Worm (Caenorhabditis elegans) whole organism, L4 larva: ENCODE results near the gene cyp-14A4.

Experiments used
- F10B5.3 ChIP-seq: sonication (generic microtip); optimal IDR thresholded peaks from 2 replicates; lab custom pipeline; 2016; ENCODE audit warnings: mild to moderate bottlenecking, missing genetic modification characterization, missing compliant biosample characterization
- F26F4.8 ChIP-seq: fragments of 200-800 bp; sonication (Bioruptor generic); conservative IDR thresholded peaks from 2 replicates; pipeline ENCODE4 v1.3.6; 2022; ENCODE audit warnings: missing genetic modification characterization, missing compliant biosample characterization
- F37D6.2 ChIP-seq: sonication (generic microtip); optimal IDR thresholded peaks from 2 replicates; lab custom pipeline; 2016; ENCODE audit warnings: mild to moderate bottlenecking, missing genetic modification characterization, missing compliant biosample characterization
- R02D3.7 ChIP-seq: fragments of 150-350 bp; sonication (generic microtip); optimal IDR thresholded peaks from 3 replicates; lab custom pipeline; 2014; ENCODE audit warnings: missing biosample characterization, missing genetic modification characterization
- Y5F2A.4 ChIP-seq: fragments of 200-800 bp; sonication (Bioruptor generic); optimal IDR thresholded peaks from 2 replicates; lab custom pipeline; 2018; ENCODE audit warnings: mild to moderate bottlenecking, missing genetic modification characterization, missing compliant biosample characterization
- ZK337.2 ChIP-seq: fragments of 200-800 bp; sonication (Bioruptor generic); IDR thresholded peaks from 2 replicates; pipeline ENCODE4 v1.3.6; 2022; ENCODE audit warnings: missing genetic modification reagents, missing genetic modification characterization, missing compliant biosample characterization
- aly-2 ChIP-seq: sonication (generic microtip); optimal IDR thresholded peaks from 2 replicates; lab custom pipeline; 2018; ENCODE audit warnings: missing biosample characterization, missing genetic modification characterization
- ama-1 ChIP-seq: fragments of 150-350 bp; optimal IDR thresholded peaks from 2 replicates; lab custom pipeline; 2014; ENCODE audit warnings: inconsistent platforms, mixed read lengths
- ceh-32 ChIP-seq: sonication (generic microtip); optimal IDR thresholded peaks from 2 replicates; lab custom pipeline; 2016; ENCODE audit warnings: mild to moderate bottlenecking, missing genetic modification characterization, missing compliant biosample characterization; ENCODE audit not compliant: poor library complexity
- ceh-62 ChIP-seq: sonication (generic microtip); optimal IDR thresholded peaks from 2 replicates; lab custom pipeline; 2017; ENCODE audit warnings: missing biosample characterization, missing genetic modification characterization
- ceh-82 ChIP-seq: sonication (generic microtip); optimal IDR thresholded peaks from 2 replicates; lab custom pipeline; 2017; ENCODE audit warnings: missing biosample characterization, missing genetic modification characterization
- cey-2 ChIP-seq: sonication (generic microtip); optimal IDR thresholded peaks from 3 replicates; lab custom pipeline; 2017; ENCODE audit warnings: missing genetic modification characterization, mild to moderate bottlenecking, missing compliant biosample characterization, antibody characterized with exemption, borderline replicate concordance; ENCODE audit not compliant: insufficient read depth
- ctbp-1 ChIP-seq: fragments of 200-800 bp; sonication (Bioruptor generic); IDR thresholded peaks from 2 replicates; pipeline ENCODE4 v1.3.6; 2022; ENCODE audit warnings: missing genetic modification reagents, missing genetic modification characterization, missing compliant biosample characterization
- daf-16 ChIP-seq, 3 experiments: sonication (generic microtip); optimal IDR thresholded peaks; 2 replicates each; lab custom pipeline; 2016 to 2017; ENCODE audit warnings: missing genetic modification characterization in 3 of 3, missing genetic modification reagents in 3 of 3, mild to moderate bottlenecking in 2 of 3, missing compliant biosample characterization in 2 of 3, missing biosample characterization in 1 of 3, moderate library complexity in 1 of 3
- daf-8 ChIP-seq: fragments of 200-800 bp; sonication (Bioruptor generic); IDR thresholded peaks from 2 replicates; pipeline ENCODE4 v1.3.6; 2022; ENCODE audit warnings: missing genetic modification characterization, missing compliant biosample characterization
- dmd-8 ChIP-seq: fragments of 200-800 bp; sonication (Bioruptor generic); IDR thresholded peaks from 2 replicates; pipeline ENCODE4 v1.3.6; 2022; ENCODE audit warnings: missing genetic modification characterization, missing compliant biosample characterization
- dmd-9 ChIP-seq: fragments of 200-800 bp; sonication (Bioruptor generic); IDR thresholded peaks from 2 replicates; pipeline ENCODE4 v1.3.6; 2022; ENCODE audit warnings: missing genetic modification reagents, missing genetic modification characterization, missing compliant biosample characterization
- dpl-1 ChIP-seq: fragments of 150-350 bp; optimal IDR thresholded peaks from 2 replicates; lab custom pipeline; 2014; ENCODE audit warnings: missing biosample characterization, missing genetic modification reagents, missing genetic modification characterization
- dve-1 ChIP-seq: sonication (generic microtip); optimal IDR thresholded peaks from 2 replicates; lab custom pipeline; 2017; ENCODE audit warnings: antibody characterized with exemption, mild to moderate bottlenecking, missing genetic modification characterization, missing compliant biosample characterization; ENCODE audit not compliant: insufficient read depth
- egl-27 ChIP-seq: sonication (generic microtip); optimal IDR thresholded peaks from 3 replicates; lab custom pipeline; 2017; ENCODE audit warnings: missing biosample characterization, missing genetic modification reagents, missing genetic modification characterization
- egl-43 ChIP-seq: fragments of 200-800 bp; sonication (Bioruptor generic); IDR thresholded peaks from 2 replicates; pipeline ENCODE4 v1.3.6; 2022; ENCODE audit warnings: missing genetic modification reagents, missing genetic modification characterization, missing compliant biosample characterization
- fkh-10 ChIP-seq: fragments of 150-350 bp; optimal IDR thresholded peaks from 2 replicates; lab custom pipeline; 2014; ENCODE audit warnings: missing biosample characterization, missing genetic modification reagents, missing genetic modification characterization
- fos-1 ChIP-seq: fragments of 150-350 bp; optimal IDR thresholded peaks from 2 replicates; lab custom pipeline; 2014; ENCODE audit warnings: missing biosample characterization, missing genetic modification characterization
- gei-8 ChIP-seq: fragments of 200-800 bp; sonication (Bioruptor generic); optimal IDR thresholded peaks from 2 replicates; lab custom pipeline; 2018; ENCODE audit warnings: mild to moderate bottlenecking, missing genetic modification characterization, missing compliant biosample characterization
- hif-1 ChIP-seq, 2 experiments: sonication (generic microtip); optimal IDR thresholded peaks; 2 replicates each; lab custom pipeline; 2016 to 2017; ENCODE audit warnings: missing compliant biosample characterization in 2 of 2, missing genetic modification characterization in 2 of 2, missing genetic modification reagents in 2 of 2, missing genotype in 2 of 2, mild to moderate bottlenecking in 1 of 2
- hlh-30 ChIP-seq: sonication (generic microtip); optimal IDR thresholded peaks from 2 replicates; lab custom pipeline; 2017; ENCODE audit warnings: antibody characterized with exemption, mild to moderate bottlenecking, missing genetic modification characterization, missing compliant biosample characterization; ENCODE audit not compliant: insufficient read depth
- hmg-1.1 ChIP-seq: fragments of 200-800 bp; sonication (Bioruptor generic); IDR thresholded peaks from 2 replicates; pipeline ENCODE4 v1.3.6; 2022; ENCODE audit warnings: missing genetic modification reagents, missing genetic modification characterization, missing compliant biosample characterization
- lim-7 ChIP-seq: fragments of 200-800 bp; sonication (Bioruptor generic); IDR thresholded peaks from 2 replicates; pipeline ENCODE4 v1.3.6; 2022; ENCODE audit warnings: missing genetic modification characterization, missing compliant biosample characterization
- lin-13 ChIP-seq: fragments of 150-350 bp; optimal IDR thresholded peaks from 2 replicates; lab custom pipeline; 2014; ENCODE audit warnings: missing biosample characterization, missing genetic modification reagents, missing genetic modification characterization
- lin-15B ChIP-seq: fragments of 150-350 bp; sonication (generic microtip); optimal IDR thresholded peaks from 3 replicates; lab custom pipeline; 2014; ENCODE audit warnings: missing biosample characterization, missing genetic modification characterization
- lin-38 ChIP-seq: fragments of 200-800 bp; sonication (Bioruptor generic); IDR thresholded peaks from 2 replicates; pipeline ENCODE4 v1.3.6; 2022; ENCODE audit warnings: missing genetic modification reagents, missing genetic modification characterization, missing compliant biosample characterization
- lsy-2 ChIP-seq, 2 experiments: fragments of 150-350 bp in 1 of 2; sonication (generic microtip) in 1 of 2; optimal IDR thresholded peaks; 2 replicates each; lab custom pipeline; 2014 to 2017; ENCODE audit warnings: missing biosample characterization in 2 of 2, missing genetic modification characterization in 2 of 2
- madf-5 ChIP-seq, 2 experiments: fragments of 200-800 bp; sonication (Bioruptor generic); IDR thresholded peaks; 2 replicates each; pipeline ENCODE4 v1.3.6; 2022; ENCODE audit warnings: missing compliant biosample characterization in 2 of 2, missing genetic modification characterization in 2 of 2
- madf-9 ChIP-seq: fragments of 200-800 bp; sonication (Bioruptor generic); conservative IDR thresholded peaks from 2 replicates; pipeline ENCODE4 v1.3.6; 2022; ENCODE audit warnings: missing genetic modification reagents, missing genetic modification characterization, missing compliant biosample characterization
- mdl-1 ChIP-seq, 2 experiments: fragments of 150-350 bp in 1 of 2; sonication (generic microtip) in 1 of 2; optimal IDR thresholded peaks; 2 replicates each; lab custom pipeline; 2014 to 2017; ENCODE audit warnings: missing biosample characterization in 2 of 2, missing genetic modification characterization in 2 of 2
- mep-1 ChIP-seq: fragments of 150-350 bp; sonication (generic microtip); optimal IDR thresholded peaks from 3 replicates; lab custom pipeline; 2014; ENCODE audit warnings: missing biosample characterization, missing genetic modification characterization
- mes-2 ChIP-seq: sonication (generic microtip); optimal IDR thresholded peaks from 2 replicates; lab custom pipeline; 2016; ENCODE audit warnings: missing genotype, mild to moderate bottlenecking, missing genetic modification characterization, missing compliant biosample characterization; ENCODE audit not compliant: poor library complexity, severe bottlenecking
- nhr-25 ChIP-seq: sonication (generic microtip); optimal IDR thresholded peaks from 2 replicates; lab custom pipeline; 2017; ENCODE audit warnings: missing genetic modification characterization, mild to moderate bottlenecking, missing compliant biosample characterization, antibody characterized with exemption, moderate library complexity, borderline replicate concordance; ENCODE audit not compliant: insufficient read depth
- nhr-28 ChIP-seq: fragments of 150-350 bp; optimal IDR thresholded peaks from 2 replicates; lab custom pipeline; 2014; ENCODE audit warnings: missing biosample characterization, missing genetic modification characterization
- nhr-48 ChIP-seq: sonication (generic microtip); optimal IDR thresholded peaks from 2 replicates; lab custom pipeline; 2016; ENCODE audit warnings: mild to moderate bottlenecking, missing genetic modification characterization, missing compliant biosample characterization
- nhr-6 ChIP-seq: fragments of 150-350 bp; optimal IDR thresholded peaks from 2 replicates; lab custom pipeline; 2014; ENCODE audit warnings: missing biosample characterization, missing genetic modification characterization
- nhr-77 ChIP-seq: fragments of 150-350 bp; optimal IDR thresholded peaks from 2 replicates; lab custom pipeline; 2014; ENCODE audit warnings: missing biosample characterization, missing genetic modification characterization
- rbr-2 ChIP-seq: sonication (generic microtip); optimal IDR thresholded peaks from 2 replicates; lab custom pipeline; 2016; ENCODE audit warnings: missing genotype, missing genetic modification characterization, missing compliant biosample characterization
- sdz-12 ChIP-seq: fragments of 200-800 bp; sonication (Bioruptor generic); optimal IDR thresholded peaks from 2 replicates; lab custom pipeline; 2018; ENCODE audit warnings: mild to moderate bottlenecking, missing genetic modification characterization, missing compliant biosample characterization
- snpc-4 ChIP-seq: fragments of 150-350 bp; optimal IDR thresholded peaks from 2 replicates; lab custom pipeline; 2014; ENCODE audit warnings: missing biosample characterization, missing genetic modification characterization
- tra-1 ChIP-seq: fragments of 200-800 bp; sonication (Bioruptor generic); IDR thresholded peaks from 2 replicates; pipeline ENCODE4 v1.3.6; 2022; ENCODE audit warnings: missing genetic modification reagents, missing genetic modification characterization, missing compliant biosample characterization
- vab-7 ChIP-seq: fragments of 200-800 bp; sonication (Bioruptor generic); IDR thresholded peaks from 2 replicates; pipeline ENCODE4 v1.3.6; 2022; ENCODE audit warnings: missing genetic modification reagents, missing genetic modification characterization, missing compliant biosample characterization
- zfp-3 ChIP-seq: fragments of 200-800 bp; sonication (Bioruptor generic); conservative IDR thresholded peaks from 2 replicates; pipeline ENCODE4 v1.3.6; 2022; ENCODE audit warnings: missing genetic modification reagents, missing genetic modification characterization, missing compliant biosample characterization
- zip-11 ChIP-seq: fragments of 200-800 bp; sonication (Bioruptor generic); IDR thresholded peaks from 2 replicates; pipeline ENCODE4 v1.3.6; 2022; ENCODE audit warnings: missing genetic modification characterization, missing compliant biosample characterization
- zip-2 ChIP-seq: fragments of 150-350 bp; optimal IDR thresholded peaks from 2 replicates; lab custom pipeline; 2014; ENCODE audit warnings: missing biosample characterization, missing genetic modification characterization
- ztf-7 ChIP-seq: fragments of 150-350 bp; optimal IDR thresholded peaks from 2 replicates; lab custom pipeline; 2014; ENCODE audit warnings: missing biosample characterization, missing genetic modification characterization

cyp-14A4 gene

ce11 chrX:13310763-13311162 lies 26.8 kb upstream of the cyp-14A4 start (continued):
- TF ChIP-seq mes-2 (peak; percentile 27), zip-2 (tag; lab: Kevin White, UChicago) (peak; percentile 27), nhr-6 (tag; lab: Kevin White, UChicago) (no peak), sdz-12 (no peak), ceh-62 (tag; lab: Kevin White, UChicago) (no peak), F10B5.3 (tag; lab: Kevin White, UChicago) (no peak), madf-9 (no peak), zfp-3 (no peak), cey-2 (tag; lab: Kevin White, UChicago) (no peak), nhr-77 (tag; lab: Kevin White, UChicago) (peak; percentile 70), egl-27 (tag; lab: Kevin White, UChicago) (no peak), ceh-32 (tag; lab: Kevin White, UChicago) (no peak), egl-43 (GFP tag; lab: Robert Waterston, UW) (no peak), lsy-2 (tag; optimal IDR thresholded peaks at IDR 0.05; lab: Kevin White, UChicago) (no peak), dpl-1 (GFP tag; lab: Kevin White, UChicago) (no peak), nhr-48 (peak; percentile 51), lin-15B (no peak), F37D6.2 (no peak), snpc-4 (tag; lab: Kevin White, UChicago) (no peak), R02D3.7 (tag; lab: Kevin White, UChicago) (no peak), ZK337.2 (no peak), dve-1 (peak; percentile 96), dmd-9 (GFP tag; lab: Robert Waterston, UW) (no peak), Y5F2A.4 (GFP tag; lab: Kevin White, UChicago) (no peak), dmd-8 (GFP tag; lab: Robert Waterston, UW) (no peak), fkh-10 (GFP tag; lab: Kevin White, UChicago) (no peak), zip-11 (GFP tag; lab: Robert Waterston, UW) (no peak), daf-8 (no peak), vab-7 (GFP tag; lab: Robert Waterston, UW) (no peak), lin-38 (no peak), lin-13 (no peak), nhr-25 (no peak), madf-5 (GFP tag; IDR thresholded peaks at IDR 0.05; lab: Robert Waterston, UW) (no peak), ztf-7 (tag; lab: Kevin White, UChicago) (no peak), ceh-82 (tag; lab: Kevin White, UChicago) (no peak), tra-1 (GFP tag; lab: Robert Waterston, UW) (peak; percentile 72; the same call in 1 of the 2 replicates), gei-8 (GFP tag; lab: Kevin White, UChicago) (no peak), nhr-28 (tag; lab: Kevin White, UChicago) (peak; percentile 94), daf-16 (GFP tag; optimal IDR thresholded peaks at IDR 0.05; lab: Kevin White, UChicago) (peak in 1 of 2 experiments; percentile 86), daf-16 (tag; optimal IDR thresholded peaks at IDR 0.05; lab: Kevin White, UChicago) (peak; percentile 100), ama-1 (lab: Kevin White, UChicago) (no peak), lim-7 (GFP tag; lab: Robert Waterston, UW) (no peak), mep-1 (tag; lab: Kevin White, UChicago) (peak; percentile 34), ctbp-1 (GFP tag; lab: Robert Waterston, UW) (no peak), hif-1 (tag; optimal IDR thresholded peaks at IDR 0.05; lab: Kevin White, UChicago) (no peak), mdl-1 (tag; optimal IDR thresholded peaks at IDR 0.05; lab: Kevin White, UChicago) (peak in 1 of 2 experiments; percentile 62), F26F4.8 (no peak), fos-1 (tag; lab: Kevin White, UChicago) (no peak), aly-2 (tag; lab: Kevin White, UChicago) (no peak), hlh-30 (tag; lab: Kevin White, UChicago) (peak; percentile 68), hmg-1.1 (GFP tag; lab: Robert Waterston, UW) (no peak), rbr-2 (tag; lab: Kevin White, UChicago) (no peak)
